Worm (Caenorhabditis elegans): Measurements from ENCODE around the gene Y47D7A.12.

DNA sequence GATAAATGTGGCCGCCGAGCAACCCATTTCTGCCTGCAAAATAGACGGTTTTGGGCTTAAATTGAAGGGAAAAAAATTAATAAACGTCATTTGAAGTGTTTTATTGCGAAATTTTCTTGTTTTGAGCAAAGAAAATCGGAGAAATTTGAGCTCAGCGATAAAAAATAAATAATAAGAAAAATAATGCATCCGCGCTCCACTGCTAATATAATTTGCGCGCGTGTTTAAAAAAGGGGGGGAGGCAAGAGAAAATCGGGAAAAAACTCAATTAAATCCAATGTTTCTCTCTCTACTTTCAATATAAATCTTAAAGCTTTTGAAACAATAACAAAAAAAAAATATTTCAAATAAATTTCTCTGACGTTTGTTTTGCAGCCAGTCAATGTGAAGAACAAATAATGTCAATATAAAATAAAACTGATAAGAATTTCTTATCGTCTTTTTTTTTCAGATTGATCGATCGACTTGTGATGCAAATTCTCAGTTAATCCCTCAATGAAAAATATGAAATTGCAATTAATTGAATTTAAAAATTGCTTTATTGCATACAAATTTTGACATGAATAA, 21.1 kb upstream of the Y47D7A.12 start, which contains the start of gene rft-2:
- TF ChIP-seq tbx-11 (GFP tag; IDR thresholded peaks at IDR 0.05) (no peak), sea-1 (GFP tag; conservative IDR thresholded peaks at IDR 0.05) (no peak), pes-1 (GFP tag; IDR thresholded peaks at IDR 0.05) (no peak), tbx-37 (GFP tag; conservative IDR thresholded peaks at IDR 0.05) (no peak), flt-1 (GFP tag; IDR thresholded peaks at IDR 0.05) (no peak), tra-4 (tag; optimal IDR thresholded peaks at IDR 0.05) (no peak), ceh-36 (tag; optimal IDR thresholded peaks at IDR 0.05) (no peak), ceh-13 (GFP tag; optimal IDR thresholded peaks at IDR 0.05) (no peak), ets-7 (tag; optimal IDR thresholded peaks at IDR 0.05) (no peak), aly-1 (tag; optimal IDR thresholded peaks at IDR 0.05) (no peak), ama-1 (optimal IDR thresholded peaks at IDR 0.05) (no peak), hnd-1 (tag; optimal IDR thresholded peaks at IDR 0.05) (no peak)
